Fruit fly (Drosophila melanogaster) S2 (cell line): ENCODE measurements around the gene CG2021.

ENCODE experiments used
- CG8478 ChIP-seq: fragments of >200 bp; optimal IDR thresholded peaks from 2 replicates; lab custom pipeline; 2018
- CTCF ChIP-seq, 2 experiments: fragments of >200 bp; optimal IDR thresholded peaks; 2 replicates each; lab custom pipeline; 2018

- TF ChIP-seq CG8478 (no peak), CTCF (optimal IDR thresholded peaks at IDR 0.05; lab: Kevin White, UChicago) (no peak)
Measured at dm6 chr3L:1789339-1789738, 12.1 kb upstream of the CG2021 start.
